Worm (Caenorhabditis elegans) whole organism, L4 larva: ENCODE results near the gene C18D11.7.
A peak's percentile ranks its signal among the peaks of the same experiment; 100 is the strongest.

Experiments used
- D1046.2 ChIP-seq: fragments of 200-800 bp; sonication (Bioruptor generic); IDR thresholded peaks from 2 replicates; pipeline ENCODE4 v1.3.6; 2022; ENCODE audit warnings: missing genetic modification characterization, missing compliant biosample characterization
- F44E2.7 ChIP-seq: fragments of 200-800 bp; sonication (Bioruptor generic); IDR thresholded peaks from 2 replicates; pipeline ENCODE4 v2.1.2; 2022; ENCODE audit warnings: missing genetic modification characterization, missing compliant biosample characterization
- F49E8.2 ChIP-seq: sonication (generic microtip); optimal IDR thresholded peaks from 2 replicates; lab custom pipeline; 2016; ENCODE audit warnings: missing compliant biosample characterization, mild to moderate bottlenecking, missing genetic modification characterization, borderline replicate concordance
- R02D3.7 ChIP-seq: fragments of 150-350 bp; sonication (generic microtip); optimal IDR thresholded peaks from 3 replicates; lab custom pipeline; 2014; ENCODE audit warnings: missing biosample characterization, missing genetic modification characterization
- T20F7.1 ChIP-seq: fragments of 200-800 bp; sonication (Bioruptor generic); optimal IDR thresholded peaks from 2 replicates; lab custom pipeline; 2018; ENCODE audit warnings: mild to moderate bottlenecking, missing genetic modification characterization, missing compliant biosample characterization
- T26A8.4 ChIP-seq: fragments of 200-800 bp; sonication (Bioruptor generic); IDR thresholded peaks from 2 replicates; pipeline ENCODE4 v1.3.6; 2022; ENCODE audit warnings: missing genetic modification characterization, missing compliant biosample characterization
- Y5F2A.4 ChIP-seq: fragments of 200-800 bp; sonication (Bioruptor generic); optimal IDR thresholded peaks from 2 replicates; lab custom pipeline; 2018; ENCODE audit warnings: mild to moderate bottlenecking, missing genetic modification characterization, missing compliant biosample characterization
- ZK546.5 ChIP-seq, 2 experiments: sonication (generic microtip); optimal IDR thresholded peaks; 2 replicates each; lab custom pipeline; 2017; ENCODE audit warnings: missing biosample characterization in 2 of 2, missing genetic modification characterization in 2 of 2
- aha-1 ChIP-seq: fragments of 150-350 bp; peaks from one replicate; lab custom pipeline; 2014; ENCODE audit warnings: missing biosample characterization, missing genetic modification characterization
- ama-1 ChIP-seq: fragments of 150-350 bp; optimal IDR thresholded peaks from 2 replicates; lab custom pipeline; 2014; ENCODE audit warnings: inconsistent platforms, mixed read lengths
- arid-1 ChIP-seq: fragments of 200-800 bp; sonication (Bioruptor generic); conservative IDR thresholded peaks from 2 replicates; pipeline ENCODE4 v1.3.6; 2022; ENCODE audit warnings: missing genetic modification reagents, missing genetic modification characterization, missing compliant biosample characterization
- ceh-20 ChIP-seq: fragments of 200-800 bp; sonication (Bioruptor generic); IDR thresholded peaks from 2 replicates; pipeline ENCODE4 v1.3.6; 2022; ENCODE audit warnings: missing genetic modification reagents, missing genetic modification characterization, missing compliant biosample characterization
- ceh-28 ChIP-seq: fragments of 150-350 bp; optimal IDR thresholded peaks from 2 replicates; lab custom pipeline; 2014; ENCODE audit warnings: missing biosample characterization, missing genetic modification reagents, missing genetic modification characterization
- ceh-32 ChIP-seq: sonication (generic microtip); optimal IDR thresholded peaks from 2 replicates; lab custom pipeline; 2016; ENCODE audit warnings: mild to moderate bottlenecking, missing genetic modification characterization, missing compliant biosample characterization; ENCODE audit not compliant: poor library complexity
- ceh-44 ChIP-seq: fragments of 200-800 bp; sonication (Bioruptor generic); IDR thresholded peaks from 2 replicates; pipeline ENCODE4 v1.3.6; 2022; ENCODE audit warnings: missing genetic modification reagents, missing genetic modification characterization, missing compliant biosample characterization
- cey-2 ChIP-seq: sonication (generic microtip); optimal IDR thresholded peaks from 3 replicates; lab custom pipeline; 2017; ENCODE audit warnings: missing genetic modification characterization, mild to moderate bottlenecking, missing compliant biosample characterization, antibody characterized with exemption, borderline replicate concordance; ENCODE audit not compliant: insufficient read depth
- daf-16 ChIP-seq, 3 experiments: sonication (generic microtip); optimal IDR thresholded peaks; 2 replicates each; lab custom pipeline; 2016 to 2017; ENCODE audit warnings: missing genetic modification characterization in 3 of 3, missing genetic modification reagents in 3 of 3, mild to moderate bottlenecking in 2 of 3, missing compliant biosample characterization in 2 of 3, missing biosample characterization in 1 of 3, moderate library complexity in 1 of 3
- daf-19 ChIP-seq: fragments of 200-800 bp; sonication (Bioruptor generic); conservative IDR thresholded peaks from 2 replicates; pipeline ENCODE4 v1.3.6; 2022; ENCODE audit warnings: missing genetic modification characterization, missing compliant biosample characterization
- daf-8 ChIP-seq: fragments of 200-800 bp; sonication (Bioruptor generic); IDR thresholded peaks from 2 replicates; pipeline ENCODE4 v1.3.6; 2022; ENCODE audit warnings: missing genetic modification characterization, missing compliant biosample characterization
- dmd-6 ChIP-seq: fragments of 200-800 bp; sonication (Bioruptor generic); IDR thresholded peaks from 2 replicates; pipeline ENCODE4 v1.3.6; 2022; ENCODE audit warnings: missing genetic modification reagents, missing genetic modification characterization, missing compliant biosample characterization
- dmd-8 ChIP-seq: fragments of 200-800 bp; sonication (Bioruptor generic); IDR thresholded peaks from 2 replicates; pipeline ENCODE4 v1.3.6; 2022; ENCODE audit warnings: missing genetic modification characterization, missing compliant biosample characterization
- dmd-9 ChIP-seq: fragments of 200-800 bp; sonication (Bioruptor generic); IDR thresholded peaks from 2 replicates; pipeline ENCODE4 v1.3.6; 2022; ENCODE audit warnings: missing genetic modification reagents, missing genetic modification characterization, missing compliant biosample characterization
- dpl-1 ChIP-seq: fragments of 150-350 bp; optimal IDR thresholded peaks from 2 replicates; lab custom pipeline; 2014; ENCODE audit warnings: missing biosample characterization, missing genetic modification reagents, missing genetic modification characterization
- dve-1 ChIP-seq: sonication (generic microtip); optimal IDR thresholded peaks from 2 replicates; lab custom pipeline; 2017; ENCODE audit warnings: antibody characterized with exemption, mild to moderate bottlenecking, missing genetic modification characterization, missing compliant biosample characterization; ENCODE audit not compliant: insufficient read depth
- egl-43 ChIP-seq: fragments of 200-800 bp; sonication (Bioruptor generic); IDR thresholded peaks from 2 replicates; pipeline ENCODE4 v1.3.6; 2022; ENCODE audit warnings: missing genetic modification reagents, missing genetic modification characterization, missing compliant biosample characterization
- fkh-10 ChIP-seq: fragments of 150-350 bp; optimal IDR thresholded peaks from 2 replicates; lab custom pipeline; 2014; ENCODE audit warnings: missing biosample characterization, missing genetic modification reagents, missing genetic modification characterization
- fos-1 ChIP-seq: fragments of 150-350 bp; optimal IDR thresholded peaks from 2 replicates; lab custom pipeline; 2014; ENCODE audit warnings: missing biosample characterization, missing genetic modification characterization
- hlh-30 ChIP-seq: sonication (generic microtip); optimal IDR thresholded peaks from 2 replicates; lab custom pipeline; 2017; ENCODE audit warnings: antibody characterized with exemption, mild to moderate bottlenecking, missing genetic modification characterization, missing compliant biosample characterization; ENCODE audit not compliant: insufficient read depth
- hmg-1.1 ChIP-seq: fragments of 200-800 bp; sonication (Bioruptor generic); IDR thresholded peaks from 2 replicates; pipeline ENCODE4 v1.3.6; 2022; ENCODE audit warnings: missing genetic modification reagents, missing genetic modification characterization, missing compliant biosample characterization
- lin-1 ChIP-seq: fragments of 200-800 bp; sonication (Bioruptor generic); IDR thresholded peaks from 2 replicates; pipeline ENCODE4 v1.3.6; 2022; ENCODE audit warnings: missing genetic modification reagents, missing genetic modification characterization, missing compliant biosample characterization
- lin-13 ChIP-seq: fragments of 150-350 bp; optimal IDR thresholded peaks from 2 replicates; lab custom pipeline; 2014; ENCODE audit warnings: missing biosample characterization, missing genetic modification reagents, missing genetic modification characterization
- lin-15B ChIP-seq: fragments of 150-350 bp; sonication (generic microtip); optimal IDR thresholded peaks from 3 replicates; lab custom pipeline; 2014; ENCODE audit warnings: missing biosample characterization, missing genetic modification characterization
- lin-29 ChIP-seq: fragments of 200-800 bp; sonication (Bioruptor generic); IDR thresholded peaks from 2 replicates; pipeline ENCODE4 v1.3.6; 2022; ENCODE audit warnings: missing genetic modification reagents, missing genetic modification characterization, missing compliant biosample characterization
- lin-39 ChIP-seq: fragments of 150-350 bp; optimal IDR thresholded peaks from 2 replicates; lab custom pipeline; 2014; ENCODE audit warnings: missing biosample characterization, missing genetic modification reagents, missing genetic modification characterization
- lsy-2 ChIP-seq, 2 experiments: fragments of 150-350 bp in 1 of 2; sonication (generic microtip) in 1 of 2; optimal IDR thresholded peaks; 2 replicates each; lab custom pipeline; 2014 to 2017; ENCODE audit warnings: missing biosample characterization in 2 of 2, missing genetic modification characterization in 2 of 2
- mep-1 ChIP-seq: fragments of 150-350 bp; sonication (generic microtip); optimal IDR thresholded peaks from 3 replicates; lab custom pipeline; 2014; ENCODE audit warnings: missing biosample characterization, missing genetic modification characterization
- mxl-2 ChIP-seq: fragments of 200-800 bp; sonication (Bioruptor generic); conservative IDR thresholded peaks from 2 replicates; pipeline ENCODE4 v1.3.6; 2022; ENCODE audit warnings: missing genetic modification reagents, missing genetic modification characterization, missing compliant biosample characterization
- nhr-102 ChIP-seq: sonication (generic microtip); optimal IDR thresholded peaks from 2 replicates; lab custom pipeline; 2016; ENCODE audit warnings: mild to moderate bottlenecking, missing genetic modification characterization, moderate library complexity, missing compliant biosample characterization
- nhr-237 ChIP-seq: sonication (generic microtip); optimal IDR thresholded peaks from 2 replicates; lab custom pipeline; 2017; ENCODE audit warnings: missing biosample characterization, missing genetic modification characterization
- nhr-28 ChIP-seq: fragments of 150-350 bp; optimal IDR thresholded peaks from 2 replicates; lab custom pipeline; 2014; ENCODE audit warnings: missing biosample characterization, missing genetic modification characterization
- nhr-41 ChIP-seq: fragments of 200-800 bp; sonication (Bioruptor generic); IDR thresholded peaks from 2 replicates; pipeline ENCODE4 v1.3.6; 2022; ENCODE audit warnings: missing genetic modification reagents, missing genetic modification characterization, missing compliant biosample characterization
- nhr-48 ChIP-seq: sonication (generic microtip); optimal IDR thresholded peaks from 2 replicates; lab custom pipeline; 2016; ENCODE audit warnings: mild to moderate bottlenecking, missing genetic modification characterization, missing compliant biosample characterization
- nhr-6 ChIP-seq: fragments of 150-350 bp; optimal IDR thresholded peaks from 2 replicates; lab custom pipeline; 2014; ENCODE audit warnings: missing biosample characterization, missing genetic modification characterization
- nhr-76 ChIP-seq: fragments of 150-350 bp; optimal IDR thresholded peaks from 2 replicates; lab custom pipeline; 2014; ENCODE audit warnings: missing biosample characterization, missing genetic modification characterization
- nhr-77 ChIP-seq: fragments of 150-350 bp; optimal IDR thresholded peaks from 2 replicates; lab custom pipeline; 2014; ENCODE audit warnings: missing biosample characterization, missing genetic modification characterization
- rbr-2 ChIP-seq: sonication (generic microtip); optimal IDR thresholded peaks from 2 replicates; lab custom pipeline; 2016; ENCODE audit warnings: missing genotype, missing genetic modification characterization, missing compliant biosample characterization
- skn-1 ChIP-seq: fragments of 150-350 bp; optimal IDR thresholded peaks from 2 replicates; lab custom pipeline; 2014; ENCODE audit warnings: missing biosample characterization, missing genetic modification characterization
- spr-3 ChIP-seq: fragments of 200-800 bp; sonication (Bioruptor generic); optimal IDR thresholded peaks from 2 replicates; lab custom pipeline; 2018; ENCODE audit warnings: mild to moderate bottlenecking, missing genetic modification characterization, missing compliant biosample characterization
- tag-97 ChIP-seq: fragments of 200-800 bp; sonication (Bioruptor generic); IDR thresholded peaks from 2 replicates; pipeline ENCODE4 v1.3.6; 2022; ENCODE audit warnings: missing genetic modification characterization, missing compliant biosample characterization
- unc-62 ChIP-seq, 3 experiments: fragments of 150-350 bp in 1 of 3; sonication (generic microtip); optimal IDR thresholded peaks in 2 of 3; peaks in 1 of 3; 1 replicate in 1 of 3; 2 replicates in 2 of 3; lab custom pipeline; 2014 to 2017; ENCODE audit warnings: missing biosample characterization in 3 of 3, missing genetic modification characterization in 3 of 3, missing genetic modification reagents in 3 of 3, missing genotype in 1 of 3
- zfp-3 ChIP-seq: fragments of 200-800 bp; sonication (Bioruptor generic); conservative IDR thresholded peaks from 2 replicates; pipeline ENCODE4 v1.3.6; 2022; ENCODE audit warnings: missing genetic modification reagents, missing genetic modification characterization, missing compliant biosample characterization

The C18D11.7 gene

ce11 chrIII:11847658-11848202 is 41.1 kb upstream of the C18D11.7 start, which contains the start of gene mif-1 (continued):
- TF ChIP-seq daf-16 (GFP tag; optimal IDR thresholded peaks at IDR 0.05; lab: Kevin White, UChicago) = no peak
- TF ChIP-seq daf-16 (tag; optimal IDR thresholded peaks at IDR 0.05; lab: Kevin White, UChicago) = peak; percentile 52
- no peak for TF ChIP-seq nhr-77
- TF ChIP-seq dmd-8 (GFP tag; lab: Robert Waterston, UW) = no peak
- no peak for TF ChIP-seq daf-19
- TF ChIP-seq F44E2.7 (GFP tag; lab: Robert Waterston, UW) = no peak
- TF ChIP-seq nhr-41 = no peak
- no peak for TF ChIP-seq lin-29 (GFP tag; lab: Robert Waterston, UW)
- no peak for TF ChIP-seq rbr-2 (tag; lab: Kevin White, UChicago)
- TF ChIP-seq skn-1 (tag; lab: Kevin White, UChicago) = no peak
- peak; percentile 19; the same call in 1 of the 2 replicates for TF ChIP-seq dmd-6 (GFP tag; lab: Robert Waterston, UW)
- no peak for TF ChIP-seq lin-1 (GFP tag; lab: Robert Waterston, UW)
- TF ChIP-seq daf-8 (GFP tag; lab: Robert Waterston, UW) = no peak
- TF ChIP-seq spr-3 (GFP tag; lab: Kevin White, UChicago) = no peak
- TF ChIP-seq arid-1 = no peak
- no peak for TF ChIP-seq mxl-2
- no peak for TF ChIP-seq nhr-48 (tag; lab: Kevin White, UChicago)
- TF ChIP-seq ZK546.5 (tag; optimal IDR thresholded peaks at IDR 0.05; lab: Kevin White, UChicago) = no peak
- no peak for TF ChIP-seq ama-1 (lab: Kevin White, UChicago)
- TF ChIP-seq R02D3.7 (tag; lab: Kevin White, UChicago) = no peak
- TF ChIP-seq Y5F2A.4 (GFP tag; lab: Kevin White, UChicago) = no peak
- TF ChIP-seq egl-43 (GFP tag; lab: Robert Waterston, UW) = no peak
- no peak for TF ChIP-seq ceh-20 (GFP tag; lab: Robert Waterston, UW)
- TF ChIP-seq D1046.2 = no peak
- TF ChIP-seq nhr-28 = peak; percentile 27
- peak; percentile 54 to 98 for TF ChIP-seq lsy-2 (tag; optimal IDR thresholded peaks at IDR 0.05; lab: Kevin White, UChicago)
- no peak for TF ChIP-seq F49E8.2
- TF ChIP-seq zfp-3 = no peak
- TF ChIP-seq lin-39 (tag; lab: Kevin White, UChicago) = no peak
- TF ChIP-seq dmd-9 (GFP tag; lab: Robert Waterston, UW) = no peak
- no peak for TF ChIP-seq lin-13 (GFP tag; lab: Kevin White, UChicago)
- TF ChIP-seq nhr-237 (tag; lab: Kevin White, UChicago) = no peak
- no peak for TF ChIP-seq T20F7.1 (GFP tag; lab: Kevin White, UChicago)
- TF ChIP-seq aha-1 (tag; lab: Kevin White, UChicago) = peak; percentile 64
- no peak for TF ChIP-seq nhr-102 (tag; lab: Kevin White, UChicago)
- TF ChIP-seq ceh-28 (tag; lab: Kevin White, UChicago) = no peak
- no peak for TF ChIP-seq fkh-10 (GFP tag; lab: Kevin White, UChicago)
- no peak for TF ChIP-seq ceh-44 (GFP tag; lab: Robert Waterston, UW)
- peak; percentile 51 for TF ChIP-seq dpl-1
- no peak for TF ChIP-seq cey-2
- TF ChIP-seq mep-1 (tag; lab: Kevin White, UChicago) = peak; percentile 26
- no peak for TF ChIP-seq nhr-76 (tag; lab: Kevin White, UChicago)
- peak; percentile 20 for TF ChIP-seq dve-1 (tag; lab: Kevin White, UChicago)
- peak in 1 of 2 experiments; percentile 82 for TF ChIP-seq unc-62 (GFP tag; optimal IDR thresholded peaks at IDR 0.05 in 1 of 2; lab: Kevin White, UChicago)
- no peak for TF ChIP-seq unc-62 (tag; optimal IDR thresholded peaks at IDR 0.05; lab: Kevin White, UChicago)
- peak; percentile 89 for TF ChIP-seq hlh-30 (tag; lab: Kevin White, UChicago)
- TF ChIP-seq lin-15B = no peak
- TF ChIP-seq hmg-1.1 (GFP tag; lab: Robert Waterston, UW) = no peak
- TF ChIP-seq ceh-32 (tag; lab: Kevin White, UChicago) = no peak
- no peak for TF ChIP-seq tag-97 (GFP tag; lab: Robert Waterston, UW)
- TF ChIP-seq fos-1 (tag; lab: Kevin White, UChicago) = no peak
- no peak for TF ChIP-seq T26A8.4 (GFP tag; lab: Robert Waterston, UW)
- no peak for TF ChIP-seq nhr-6 (tag; lab: Kevin White, UChicago)
